Worm (Caenorhabditis elegans) whole organism, L4 larva: ENCODE measurements around the gene spat-1.

Source experiments
- D1046.2 ChIP-seq: fragments of 200-800 bp; sonication (Bioruptor generic); IDR thresholded peaks from 2 replicates; pipeline ENCODE4 v1.3.6; 2022; ENCODE audit warnings: missing genetic modification characterization, missing compliant biosample characterization
- F26F4.8 ChIP-seq: fragments of 200-800 bp; sonication (Bioruptor generic); conservative IDR thresholded peaks from 2 replicates; pipeline ENCODE4 v1.3.6; 2022; ENCODE audit warnings: missing genetic modification characterization, missing compliant biosample characterization
- Y105C5A.15 ChIP-seq: fragments of 200-800 bp; sonication (Bioruptor generic); IDR thresholded peaks from 2 replicates; pipeline ENCODE4 v1.3.6; 2022; ENCODE audit warnings: missing genetic modification characterization, missing compliant biosample characterization
- Y48G9A.11 ChIP-seq: fragments of 200-800 bp; sonication (Bioruptor generic); IDR thresholded peaks from 2 replicates; pipeline ENCODE4 v1.3.6; 2022; ENCODE audit warnings: missing genetic modification reagents, missing genetic modification characterization, missing compliant biosample characterization
- ZK337.2 ChIP-seq: fragments of 200-800 bp; sonication (Bioruptor generic); IDR thresholded peaks from 2 replicates; pipeline ENCODE4 v1.3.6; 2022; ENCODE audit warnings: missing genetic modification reagents, missing genetic modification characterization, missing compliant biosample characterization
- ZK546.5 ChIP-seq, 2 experiments: sonication (generic microtip); optimal IDR thresholded peaks; 2 replicates each; lab custom pipeline; 2017; ENCODE audit warnings: missing biosample characterization in 2 of 2, missing genetic modification characterization in 2 of 2
- ama-1 ChIP-seq: fragments of 150-350 bp; optimal IDR thresholded peaks from 2 replicates; lab custom pipeline; 2014; ENCODE audit warnings: inconsistent platforms, mixed read lengths
- attf-4 ChIP-seq: sonication (generic microtip); optimal IDR thresholded peaks from 3 replicates; lab custom pipeline; 2017; ENCODE audit warnings: missing biosample characterization, missing genetic modification characterization
- daf-16 ChIP-seq, 3 experiments: sonication (generic microtip); optimal IDR thresholded peaks; 2 replicates each; lab custom pipeline; 2016 to 2017; ENCODE audit warnings: missing genetic modification characterization in 3 of 3, missing genetic modification reagents in 3 of 3, mild to moderate bottlenecking in 2 of 3, missing compliant biosample characterization in 2 of 3, missing biosample characterization in 1 of 3, moderate library complexity in 1 of 3
- daf-19 ChIP-seq: fragments of 200-800 bp; sonication (Bioruptor generic); conservative IDR thresholded peaks from 2 replicates; pipeline ENCODE4 v1.3.6; 2022; ENCODE audit warnings: missing genetic modification characterization, missing compliant biosample characterization
- daf-8 ChIP-seq: fragments of 200-800 bp; sonication (Bioruptor generic); IDR thresholded peaks from 2 replicates; pipeline ENCODE4 v1.3.6; 2022; ENCODE audit warnings: missing genetic modification characterization, missing compliant biosample characterization
- dmd-6 ChIP-seq: fragments of 200-800 bp; sonication (Bioruptor generic); IDR thresholded peaks from 2 replicates; pipeline ENCODE4 v1.3.6; 2022; ENCODE audit warnings: missing genetic modification reagents, missing genetic modification characterization, missing compliant biosample characterization
- dpl-1 ChIP-seq: fragments of 150-350 bp; optimal IDR thresholded peaks from 2 replicates; lab custom pipeline; 2014; ENCODE audit warnings: missing biosample characterization, missing genetic modification reagents, missing genetic modification characterization
- dve-1 ChIP-seq: sonication (generic microtip); optimal IDR thresholded peaks from 2 replicates; lab custom pipeline; 2017; ENCODE audit warnings: antibody characterized with exemption, mild to moderate bottlenecking, missing genetic modification characterization, missing compliant biosample characterization; ENCODE audit not compliant: insufficient read depth
- egl-27 ChIP-seq: sonication (generic microtip); optimal IDR thresholded peaks from 3 replicates; lab custom pipeline; 2017; ENCODE audit warnings: missing biosample characterization, missing genetic modification reagents, missing genetic modification characterization
- hmg-1.1 ChIP-seq: fragments of 200-800 bp; sonication (Bioruptor generic); IDR thresholded peaks from 2 replicates; pipeline ENCODE4 v1.3.6; 2022; ENCODE audit warnings: missing genetic modification reagents, missing genetic modification characterization, missing compliant biosample characterization
- jun-1 ChIP-seq: fragments of 150-350 bp; optimal IDR thresholded peaks from 2 replicates; lab custom pipeline; 2014; ENCODE audit warnings: missing biosample characterization, missing genetic modification reagents, missing genetic modification characterization
- lin-15B ChIP-seq: fragments of 150-350 bp; sonication (generic microtip); optimal IDR thresholded peaks from 3 replicates; lab custom pipeline; 2014; ENCODE audit warnings: missing biosample characterization, missing genetic modification characterization
- mdl-1 ChIP-seq, 2 experiments: fragments of 150-350 bp in 1 of 2; sonication (generic microtip) in 1 of 2; optimal IDR thresholded peaks; 2 replicates each; lab custom pipeline; 2014 to 2017; ENCODE audit warnings: missing biosample characterization in 2 of 2, missing genetic modification characterization in 2 of 2
- mxl-2 ChIP-seq: fragments of 200-800 bp; sonication (Bioruptor generic); conservative IDR thresholded peaks from 2 replicates; pipeline ENCODE4 v1.3.6; 2022; ENCODE audit warnings: missing genetic modification reagents, missing genetic modification characterization, missing compliant biosample characterization
- nhr-11 ChIP-seq: fragments of 150-350 bp; optimal IDR thresholded peaks from 2 replicates; lab custom pipeline; 2014; ENCODE audit warnings: missing biosample characterization, missing genetic modification characterization
- nhr-111 ChIP-seq: fragments of 200-800 bp; sonication (Bioruptor generic); optimal IDR thresholded peaks from 2 replicates; lab custom pipeline; 2018; ENCODE audit warnings: mild to moderate bottlenecking, missing genetic modification characterization, missing compliant biosample characterization
- nhr-237 ChIP-seq: sonication (generic microtip); optimal IDR thresholded peaks from 2 replicates; lab custom pipeline; 2017; ENCODE audit warnings: missing biosample characterization, missing genetic modification characterization
- nhr-6 ChIP-seq: fragments of 150-350 bp; optimal IDR thresholded peaks from 2 replicates; lab custom pipeline; 2014; ENCODE audit warnings: missing biosample characterization, missing genetic modification characterization
- php-3 ChIP-seq: fragments of 200-800 bp; sonication (Bioruptor generic); IDR thresholded peaks from 2 replicates; pipeline ENCODE4 v1.3.6; 2022; ENCODE audit warnings: missing genetic modification reagents, missing genetic modification characterization, missing compliant biosample characterization
- pqm-1 ChIP-seq: sonication (generic microtip); optimal IDR thresholded peaks from 2 replicates; lab custom pipeline; 2017; ENCODE audit warnings: missing biosample characterization, missing genetic modification characterization
- snpc-4 ChIP-seq: fragments of 150-350 bp; optimal IDR thresholded peaks from 2 replicates; lab custom pipeline; 2014; ENCODE audit warnings: missing biosample characterization, missing genetic modification characterization
- spr-1 ChIP-seq: sonication (generic microtip); optimal IDR thresholded peaks from 2 replicates; lab custom pipeline; 2016; ENCODE audit warnings: mild to moderate bottlenecking, missing genetic modification characterization, missing compliant biosample characterization
- tag-97 ChIP-seq: fragments of 200-800 bp; sonication (Bioruptor generic); IDR thresholded peaks from 2 replicates; pipeline ENCODE4 v1.3.6; 2022; ENCODE audit warnings: missing genetic modification characterization, missing compliant biosample characterization
- unc-62 ChIP-seq, 3 experiments: fragments of 150-350 bp in 1 of 3; sonication (generic microtip); optimal IDR thresholded peaks in 2 of 3; peaks in 1 of 3; 1 replicate in 1 of 3; 2 replicates in 2 of 3; lab custom pipeline; 2014 to 2017; ENCODE audit warnings: missing biosample characterization in 3 of 3, missing genetic modification characterization in 3 of 3, missing genetic modification reagents in 3 of 3, missing genotype in 1 of 3
- zip-11 ChIP-seq: fragments of 200-800 bp; sonication (Bioruptor generic); IDR thresholded peaks from 2 replicates; pipeline ENCODE4 v1.3.6; 2022; ENCODE audit warnings: missing genetic modification characterization, missing compliant biosample characterization
- ztf-7 ChIP-seq: fragments of 150-350 bp; optimal IDR thresholded peaks from 2 replicates; lab custom pipeline; 2014; ENCODE audit warnings: missing biosample characterization, missing genetic modification characterization

The spat-1 gene

ce11 chrII:14502997-14503396 lies 25.6 kb upstream of the spat-1 start, which contains the start of gene K10H10.6:
Gene K10H10.6 (plus strand): TSS chrII:14503297.
- TF ChIP-seq hmg-1.1 (no peak), D1046.2 (GFP tag; lab: Robert Waterston, UW) (no peak), daf-8 (no peak), ZK337.2 (GFP tag; lab: Robert Waterston, UW) (no peak), egl-27 (tag; lab: Kevin White, UChicago) (no peak), daf-16 (GFP tag; optimal IDR thresholded peaks at IDR 0.05; lab: Kevin White, UChicago) (no peak), daf-16 (tag; optimal IDR thresholded peaks at IDR 0.05; lab: Kevin White, UChicago) (no peak), nhr-237 (tag; lab: Kevin White, UChicago) (no peak)

DNA sequence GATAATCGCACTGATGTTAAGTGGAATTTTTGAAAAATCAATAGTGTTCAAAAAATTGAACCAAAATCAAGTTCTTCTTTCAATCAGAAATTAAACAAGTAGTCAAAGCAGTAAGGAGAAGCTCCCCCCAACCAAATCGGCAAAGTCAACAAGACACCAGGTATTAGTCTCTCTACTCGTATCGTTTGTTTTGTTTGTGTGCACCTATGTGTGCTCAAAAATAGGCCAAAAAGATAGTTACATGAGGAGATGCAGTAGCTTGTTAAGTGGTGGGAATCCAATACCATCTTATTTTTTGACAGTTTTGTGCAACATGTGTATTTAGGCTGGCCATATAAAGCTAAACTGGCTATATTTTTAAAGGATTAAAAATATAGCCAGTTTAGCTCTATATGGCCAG lies 22.3 kb upstream of the spat-1 start, which contains the start of gene K10H10.12:
Gene K10H10.12 (minus strand): TSS at position 101 of the 400 bp plus-strand sequence.
- TF ChIP-seq zip-11 (GFP tag; lab: Robert Waterston, UW) (no peak), dpl-1 (GFP tag; lab: Kevin White, UChicago) (no peak), daf-8 (no peak)

DNA sequence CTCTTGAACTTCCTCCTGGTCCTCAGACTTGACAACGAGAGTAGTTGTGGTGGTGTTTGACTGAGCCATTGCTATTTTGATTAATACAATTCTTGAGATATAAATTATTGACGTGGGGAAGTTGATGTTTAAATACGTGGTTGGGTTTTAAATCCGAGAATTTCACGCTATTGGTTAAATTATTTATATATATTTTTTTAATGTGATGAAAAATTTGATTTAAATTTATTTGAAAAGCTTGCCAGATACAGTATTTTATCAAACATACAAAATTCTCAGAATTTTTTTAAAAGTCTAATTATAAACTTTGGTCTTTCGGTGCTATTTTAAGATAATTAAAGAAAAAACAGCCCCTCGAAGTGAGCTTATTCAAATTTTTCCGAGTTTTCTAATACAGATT lies 21.0 kb upstream of the spat-1 start, which contains the start of the genes K10H10.7 and K10H10.10:
Gene K10H10.7 (minus strand): TSS at position 101 of the 400 bp plus-strand sequence.
Gene K10H10.10 (plus strand): TSS at position 204 of the 400 bp plus-strand sequence.
- TF ChIP-seq jun-1 (tag; lab: Kevin White, UChicago) (no peak), tag-97 (GFP tag; lab: Robert Waterston, UW) (no peak), daf-19 (GFP tag; lab: Robert Waterston, UW) (no peak), Y105C5A.15 (no peak), nhr-6 (no peak), ZK546.5 (tag; optimal IDR thresholded peaks at IDR 0.05; lab: Kevin White, UChicago) (no peak), nhr-11 (tag; lab: Kevin White, UChicago) (no peak), lin-15B (tag; lab: Kevin White, UChicago) (no peak), daf-16 (GFP tag; optimal IDR thresholded peaks at IDR 0.05; lab: Kevin White, UChicago) (no peak), daf-16 (tag; optimal IDR thresholded peaks at IDR 0.05; lab: Kevin White, UChicago) (no peak), ztf-7 (no peak)

DNA sequence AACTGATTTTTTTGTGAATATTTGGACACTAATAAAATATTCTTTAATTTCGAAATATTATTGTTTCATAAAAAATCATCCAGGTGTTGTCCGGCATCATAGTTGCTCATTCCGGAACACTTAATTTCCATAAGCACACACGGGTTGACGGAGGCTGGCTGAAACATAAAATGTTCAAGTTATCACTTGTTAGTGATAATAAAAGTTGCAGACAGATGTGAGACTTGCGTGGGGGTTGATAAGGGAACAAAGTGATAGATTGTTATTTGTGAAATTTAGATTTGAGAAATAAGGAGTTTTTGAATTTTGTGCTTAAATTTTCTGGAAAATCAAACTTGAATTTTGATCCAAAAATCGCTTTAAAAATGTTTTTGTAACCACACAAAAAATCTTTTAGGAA lies 18.4 kb upstream of the spat-1 start:
- peak; percentile 15 for TF ChIP-seq dve-1 (tag; lab: Kevin White, UChicago)
- no peak for TF ChIP-seq lin-15B (tag; lab: Kevin White, UChicago)
- peak; percentile 62 for TF ChIP-seq pqm-1 (tag; lab: Kevin White, UChicago)
- TF ChIP-seq, all 104 proteins: peak for 2

ce11 chrII:14511189-14511588 lies 17.4 kb upstream of the spat-1 start, which contains the start of gene K10H10.13:
Gene K10H10.13 (minus strand): TSS chrII:14511289.
- TF ChIP-seq ama-1 (no peak), dmd-6 (GFP tag; lab: Robert Waterston, UW) (no peak), spr-1 (tag; lab: Kevin White, UChicago) (no peak), mxl-2 (GFP tag; lab: Robert Waterston, UW) (no peak), nhr-111 (GFP tag; lab: Kevin White, UChicago) (no peak)

DNA sequence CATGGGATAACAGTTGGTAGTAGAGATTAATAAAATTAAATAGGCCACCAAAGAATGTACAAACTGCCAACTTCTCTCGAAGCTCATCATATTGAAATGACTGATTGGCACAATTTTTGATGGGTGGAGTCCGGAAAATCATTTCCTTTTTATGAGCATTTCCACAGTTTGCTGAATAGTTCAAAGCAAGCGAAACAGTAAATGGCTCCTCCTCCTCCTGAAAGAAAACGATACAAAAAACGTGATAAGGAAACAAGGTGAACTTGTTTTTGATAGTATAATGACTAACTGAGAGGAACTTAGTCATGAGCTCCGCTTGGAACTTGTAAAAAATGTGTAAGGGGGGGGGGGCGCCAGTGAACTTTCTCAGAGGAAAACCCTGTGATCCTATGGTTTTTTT lies 13.5 kb upstream of the spat-1 start, which contains the start of gene K10H10.9:
Gene K10H10.9 (minus strand): TSS at position 101 of the 400 bp plus-strand sequence.
- TF ChIP-seq unc-62 (GFP tag; optimal IDR thresholded peaks at IDR 0.05 in 1 of 2; lab: Kevin White, UChicago) (no peak), unc-62 (tag; optimal IDR thresholded peaks at IDR 0.05; lab: Kevin White, UChicago) (no peak), ztf-7 (no peak)

DNA sequence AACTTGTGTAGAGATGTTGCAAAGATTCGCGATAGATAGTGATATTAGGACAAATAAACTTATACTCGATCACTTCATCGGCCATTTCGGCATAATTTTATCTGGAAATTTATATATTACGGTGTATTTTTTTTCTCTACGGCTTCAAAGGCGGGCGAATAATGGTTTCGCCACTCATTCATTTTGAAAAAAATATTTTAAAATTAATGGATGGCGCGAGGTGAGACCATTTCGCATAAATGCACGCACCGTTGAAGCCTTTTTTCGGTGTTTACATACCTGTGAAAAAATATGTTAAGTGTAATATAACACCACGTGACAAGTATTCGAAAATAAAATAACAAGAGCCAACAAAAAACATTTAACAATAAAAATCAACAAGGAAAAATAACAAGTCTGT lies 6.5 kb upstream of the spat-1 start, which contains the start of gene btb-19:
Gene btb-19 (minus strand): TSS at position 101 of the 400 bp plus-strand sequence.
- TF ChIP-seq snpc-4 (tag; lab: Kevin White, UChicago): no peak
- TF ChIP-seq F26F4.8 (GFP tag; lab: Robert Waterston, UW): no peak
- TF ChIP-seq Y48G9A.11 (GFP tag; lab: Robert Waterston, UW): no peak
- no peak for TF ChIP-seq unc-62 (GFP tag; optimal IDR thresholded peaks at IDR 0.05 in 1 of 2; lab: Kevin White, UChicago)
- TF ChIP-seq unc-62 (tag; optimal IDR thresholded peaks at IDR 0.05; lab: Kevin White, UChicago): no peak
- TF ChIP-seq ama-1: no peak
- TF ChIP-seq lin-15B (tag; lab: Kevin White, UChicago): no peak
- no peak for TF ChIP-seq mdl-1 (tag; optimal IDR thresholded peaks at IDR 0.05; lab: Kevin White, UChicago)
- no peak for TF ChIP-seq attf-4 (tag; lab: Kevin White, UChicago)
- no peak for TF ChIP-seq php-3 (GFP tag; lab: Robert Waterston, UW)
